Worm (Caenorhabditis elegans) whole organism, L2 larva: ENCODE data around the gene rab-6.1.
"Not testable (repeated sequence)": the region's sequence is repeated elsewhere in the genome, so short reads cannot be mapped to it uniquely, and the experiment has no call there.

Experiments used
- C34F6.9 ChIP-seq: fragments of 150-350 bp; optimal IDR thresholded peaks from 2 replicates; lab custom pipeline; 2014; ENCODE audit warnings: missing biosample characterization, missing genetic modification characterization
- F13H6.1 ChIP-seq: sonication (generic microtip); optimal IDR thresholded peaks from 2 replicates; lab custom pipeline; 2016; ENCODE audit warnings: missing genetic modification characterization, missing compliant biosample characterization
- R02D3.7 ChIP-seq: fragments of 150-350 bp; optimal IDR thresholded peaks from 2 replicates; lab custom pipeline; 2014; ENCODE audit warnings: missing biosample characterization, missing genetic modification characterization
- Y55F3AM.14 ChIP-seq: fragments of 200-800 bp; sonication (Bioruptor generic); optimal IDR thresholded peaks from 2 replicates; lab custom pipeline; 2018; ENCODE audit warnings: mild to moderate bottlenecking, missing genetic modification characterization, missing compliant biosample characterization
- alr-1 ChIP-seq: fragments of 150-350 bp; optimal IDR thresholded peaks from 2 replicates; lab custom pipeline; 2014; ENCODE audit warnings: missing biosample characterization, missing genetic modification characterization
- aly-2 ChIP-seq: fragments of 150-350 bp; optimal IDR thresholded peaks from 2 replicates; lab custom pipeline; 2014; ENCODE audit warnings: missing biosample characterization, missing genetic modification characterization
- ama-1 ChIP-seq: fragments of 150-350 bp; optimal IDR thresholded peaks from 2 replicates; lab custom pipeline; 2018; ENCODE audit warnings: inconsistent platforms
- blmp-1 ChIP-seq: sonication (generic microtip); optimal IDR thresholded peaks from 2 replicates; lab custom pipeline; 2017; ENCODE audit warnings: missing genetic modification characterization, mild to moderate bottlenecking, missing compliant biosample characterization, antibody characterized with exemption, moderate library complexity; ENCODE audit not compliant: insufficient read depth
- ceh-16 ChIP-seq: fragments of 150-350 bp; optimal IDR thresholded peaks from 2 replicates; lab custom pipeline; 2014; ENCODE audit warnings: missing biosample characterization, missing genetic modification characterization
- ceh-82 ChIP-seq: fragments of 150-350 bp; optimal IDR thresholded peaks from 2 replicates; lab custom pipeline; 2014; ENCODE audit warnings: missing biosample characterization, missing genetic modification characterization
- crh-2 ChIP-seq: sonication (generic microtip); optimal IDR thresholded peaks from 2 replicates; lab custom pipeline; 2017; ENCODE audit warnings: missing biosample characterization, missing genetic modification characterization
- dmd-4 ChIP-seq: sonication (generic microtip); optimal IDR thresholded peaks from 2 replicates; lab custom pipeline; 2017; ENCODE audit warnings: missing biosample characterization, missing genetic modification characterization
- egl-27 ChIP-seq: sonication (generic microtip); optimal IDR thresholded peaks from 3 replicates; lab custom pipeline; 2017; ENCODE audit warnings: missing biosample characterization, missing genetic modification reagents, missing genetic modification characterization
- elt-1 ChIP-seq: fragments of 150-350 bp; optimal IDR thresholded peaks from 2 replicates; lab custom pipeline; 2014; ENCODE audit warnings: missing biosample characterization, missing genetic modification characterization
- elt-3 ChIP-seq: sonication (generic microtip); optimal IDR thresholded peaks from 2 replicates; lab custom pipeline; 2017; ENCODE audit warnings: missing biosample characterization, missing genetic modification characterization
- fos-1 ChIP-seq: fragments of 150-350 bp; optimal IDR thresholded peaks from 2 replicates; lab custom pipeline; 2014; ENCODE audit warnings: missing biosample characterization, missing genetic modification characterization
- gmeb-1 ChIP-seq: fragments of 150-350 bp; optimal IDR thresholded peaks from 2 replicates; lab custom pipeline; 2014; ENCODE audit warnings: missing biosample characterization, missing genetic modification characterization
- lin-11 ChIP-seq: fragments of 150-350 bp; sonication (generic microtip); optimal IDR thresholded peaks from 2 replicates; lab custom pipeline; 2014; ENCODE audit warnings: missing biosample characterization, missing genetic modification characterization, inconsistent platforms, mixed read lengths
- lin-13 ChIP-seq: fragments of 150-350 bp; optimal IDR thresholded peaks from 2 replicates; lab custom pipeline; 2014; ENCODE audit warnings: missing biosample characterization, missing genetic modification reagents, missing genetic modification characterization
- lin-39 ChIP-seq: fragments of 150-350 bp; optimal IDR thresholded peaks from 2 replicates; lab custom pipeline; 2014; ENCODE audit warnings: missing biosample characterization, missing genetic modification reagents, missing genetic modification characterization
- lsy-2 ChIP-seq, 2 experiments: fragments of 150-350 bp in 1 of 2; sonication (generic microtip) in 1 of 2; optimal IDR thresholded peaks; 2 replicates each; lab custom pipeline; 2014 to 2017; ENCODE audit warnings: missing biosample characterization in 2 of 2, missing genetic modification characterization in 2 of 2
- mab-5 ChIP-seq: fragments of 150-350 bp; optimal IDR thresholded peaks from 2 replicates; lab custom pipeline; 2014; ENCODE audit warnings: missing biosample characterization, missing genetic modification characterization
- mbf-1 ChIP-seq: sonication (generic microtip); optimal IDR thresholded peaks from 2 replicates; lab custom pipeline; 2017; ENCODE audit warnings: missing biosample characterization, missing genetic modification characterization
- mdl-1 ChIP-seq, 2 experiments: fragments of 150-350 bp in 1 of 2; sonication (generic microtip) in 1 of 2; optimal IDR thresholded peaks; 2 replicates each; lab custom pipeline; 2017; ENCODE audit warnings: missing biosample characterization in 2 of 2, missing genetic modification characterization in 2 of 2
- nhr-10 ChIP-seq: sonication (generic microtip); optimal IDR thresholded peaks from 2 replicates; lab custom pipeline; 2017; ENCODE audit warnings: missing biosample characterization, missing genetic modification characterization
- nhr-11 ChIP-seq: fragments of 150-350 bp; optimal IDR thresholded peaks from 2 replicates; lab custom pipeline; 2014; ENCODE audit warnings: missing biosample characterization, missing genetic modification characterization
- nhr-12 ChIP-seq: fragments of 150-350 bp; optimal IDR thresholded peaks from 2 replicates; lab custom pipeline; 2014; ENCODE audit warnings: missing biosample characterization, missing genetic modification characterization
- nhr-129 ChIP-seq: fragments of 150-350 bp; optimal IDR thresholded peaks from 2 replicates; lab custom pipeline; 2014; ENCODE audit warnings: missing biosample characterization, missing genetic modification characterization
- nhr-21 ChIP-seq: fragments of 150-350 bp; optimal IDR thresholded peaks from 2 replicates; lab custom pipeline; 2014; ENCODE audit warnings: missing biosample characterization, missing genetic modification characterization
- nhr-23 ChIP-seq: fragments of 150-350 bp; optimal IDR thresholded peaks from 2 replicates; lab custom pipeline; 2014; ENCODE audit warnings: missing biosample characterization, missing genetic modification reagents, missing genetic modification characterization
- nhr-237 ChIP-seq: fragments of 150-350 bp; optimal IDR thresholded peaks from 2 replicates; lab custom pipeline; 2014; ENCODE audit warnings: missing biosample characterization, missing genetic modification characterization
- nhr-25 ChIP-seq: fragments of 150-350 bp; sonication (generic microtip); optimal IDR thresholded peaks from 3 replicates; lab custom pipeline; 2014; ENCODE audit warnings: missing biosample characterization, missing genetic modification characterization
- nhr-6 ChIP-seq: fragments of 150-350 bp; optimal IDR thresholded peaks from 2 replicates; lab custom pipeline; 2014; ENCODE audit warnings: missing biosample characterization, missing genetic modification characterization
- nhr-77 ChIP-seq: fragments of 150-350 bp; optimal IDR thresholded peaks from 2 replicates; lab custom pipeline; 2014; ENCODE audit warnings: missing biosample characterization, missing genetic modification characterization
- peb-1 ChIP-seq: fragments of 150-350 bp; optimal IDR thresholded peaks from 2 replicates; lab custom pipeline; 2014; ENCODE audit warnings: missing biosample characterization, missing genetic modification characterization
- sem-4 ChIP-seq: fragments of 150-350 bp; optimal IDR thresholded peaks from 2 replicates; lab custom pipeline; 2014; ENCODE audit warnings: missing biosample characterization, missing genetic modification reagents, missing genetic modification characterization
- skn-1 ChIP-seq: sonication (generic microtip); optimal IDR thresholded peaks from 2 replicates; lab custom pipeline; 2017; ENCODE audit warnings: missing biosample characterization, missing genetic modification characterization
- sma-3 ChIP-seq: sonication (generic microtip); optimal IDR thresholded peaks from 2 replicates; lab custom pipeline; 2016; ENCODE audit warnings: missing genetic modification reagents, missing genetic modification characterization, missing compliant biosample characterization
- sma-9 ChIP-seq, 2 experiments: fragments of 150-350 bp in 1 of 2; sonication (generic microtip) in 1 of 2; optimal IDR thresholded peaks; 2 replicates each; lab custom pipeline; 2014 to 2016; ENCODE audit warnings: missing genetic modification characterization in 2 of 2, mild to moderate bottlenecking in 1 of 2, missing biosample characterization in 1 of 2, missing compliant biosample characterization in 1 of 2, missing genetic modification reagents in 1 of 2, moderate library complexity in 1 of 2
- snpc-4 ChIP-seq: fragments of 150-350 bp; optimal IDR thresholded peaks from 2 replicates; lab custom pipeline; 2014; ENCODE audit warnings: missing biosample characterization, missing genetic modification characterization
- unc-39 ChIP-seq: fragments of 150-350 bp; optimal IDR thresholded peaks from 2 replicates; lab custom pipeline; 2014; ENCODE audit warnings: missing biosample characterization, missing genetic modification characterization
- unc-55 ChIP-seq: fragments of 150-350 bp; sonication (generic microtip); optimal IDR thresholded peaks from 3 replicates; lab custom pipeline; 2014; ENCODE audit warnings: missing biosample characterization, missing genetic modification reagents, missing genetic modification characterization
- zag-1 ChIP-seq: fragments of 150-350 bp; optimal IDR thresholded peaks from 2 replicates; lab custom pipeline; 2014; ENCODE audit warnings: missing biosample characterization, missing genetic modification characterization
- ztf-1 ChIP-seq: fragments of 200-800 bp; sonication (Bioruptor generic); conservative IDR thresholded peaks from 2 replicates; pipeline ENCODE4 v1.3.6; 2022; ENCODE audit warnings: missing genetic modification characterization, missing compliant biosample characterization
- ztf-11 ChIP-seq: sonication (generic microtip); optimal IDR thresholded peaks from 2 replicates; lab custom pipeline; 2017; ENCODE audit warnings: missing biosample characterization, missing genetic modification characterization
- ztf-4 ChIP-seq: fragments of 150-350 bp; optimal IDR thresholded peaks from 2 replicates; lab custom pipeline; 2014; ENCODE audit warnings: missing biosample characterization, missing genetic modification characterization

Gene rab-6.1

DNA sequence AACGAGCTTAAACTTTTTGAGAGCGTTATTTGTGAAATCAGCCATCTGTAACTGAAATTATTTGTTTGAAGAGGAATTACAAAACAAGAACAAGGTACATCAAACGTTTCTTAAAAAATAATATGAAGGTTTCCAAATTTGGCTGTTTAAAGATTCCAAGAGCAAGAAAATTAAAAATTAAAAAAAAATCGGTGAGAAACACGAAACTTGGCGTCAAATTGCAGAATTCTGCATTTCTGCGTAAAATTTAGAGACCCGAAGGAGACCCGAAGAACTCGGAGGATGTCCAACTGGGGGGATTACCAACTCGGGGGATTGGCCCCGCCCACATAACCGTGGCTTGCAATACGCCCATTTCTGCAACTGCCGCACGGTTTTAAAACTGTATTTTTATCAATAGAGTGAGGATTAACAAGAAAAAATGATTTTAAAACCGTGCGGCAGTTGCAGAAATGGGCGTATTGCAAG, at the start of gene rab-6.1:
rab-6.1 (minus strand) TSS at position 51 of the 468 bp plus-strand sequence.
- TF ChIP-seq mab-5 (tag; lab: Kevin White, UChicago); nhr-11 (tag; lab: Kevin White, UChicago); ceh-16: not testable (repeated sequence)

DNA sequence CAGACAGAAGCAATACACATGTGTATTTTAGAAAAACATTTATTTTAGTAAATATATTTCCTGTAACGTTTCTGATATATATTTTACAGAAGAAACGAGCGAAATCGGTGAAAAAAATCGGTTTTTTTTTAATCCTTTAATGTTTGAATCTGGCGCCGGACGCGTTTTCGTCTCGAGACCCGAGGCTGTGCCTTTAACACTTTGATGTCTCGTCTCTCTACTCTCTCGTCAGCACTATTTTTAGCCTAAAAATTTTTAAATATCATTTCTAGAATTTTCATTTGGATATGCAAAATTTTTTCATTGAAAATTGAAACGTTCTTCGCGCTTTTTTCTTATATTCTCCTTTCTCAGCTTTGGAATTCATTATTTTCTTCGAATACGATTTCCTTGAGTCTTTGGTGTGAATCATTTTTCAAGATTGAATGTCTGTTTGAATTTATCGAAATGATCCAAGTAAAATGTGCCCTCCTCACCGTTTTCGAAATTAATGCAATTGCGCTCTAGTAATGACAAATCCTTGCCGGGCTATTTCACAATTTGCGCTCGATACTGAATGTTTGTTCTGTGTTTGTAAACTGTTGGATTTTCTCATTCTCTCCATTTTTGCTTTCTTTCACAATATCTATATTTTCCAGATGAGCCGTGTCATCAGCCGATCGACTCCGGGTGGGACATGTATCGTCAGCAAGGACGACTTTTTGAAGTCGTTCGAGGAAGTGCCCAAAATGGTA, 48.8 kb upstream of the rab-6.1 start, which contains the start of gene cls-2:
cls-2 (plus strand) TSS at position 635 of the 734 bp plus-strand sequence.
- TF ChIP-seq unc-55: peak; percentile 17
- no peak for TF ChIP-seq aly-2 (tag; lab: Kevin White, UChicago)
- TF ChIP-seq C34F6.9 (tag; lab: Kevin White, UChicago): peak; percentile 12
- no peak for TF ChIP-seq nhr-25 (tag; lab: Kevin White, UChicago)
- peak; percentile 31 for TF ChIP-seq crh-2 (tag; lab: Kevin White, UChicago)
- TF ChIP-seq nhr-129 (tag; lab: Kevin White, UChicago): peak; percentile 60
- peak in 1 of 2 experiments; percentile 23 for TF ChIP-seq lsy-2 (tag; optimal IDR thresholded peaks at IDR 0.05; lab: Kevin White, UChicago)
- TF ChIP-seq lin-13 (GFP tag; lab: Kevin White, UChicago): no peak

DNA sequence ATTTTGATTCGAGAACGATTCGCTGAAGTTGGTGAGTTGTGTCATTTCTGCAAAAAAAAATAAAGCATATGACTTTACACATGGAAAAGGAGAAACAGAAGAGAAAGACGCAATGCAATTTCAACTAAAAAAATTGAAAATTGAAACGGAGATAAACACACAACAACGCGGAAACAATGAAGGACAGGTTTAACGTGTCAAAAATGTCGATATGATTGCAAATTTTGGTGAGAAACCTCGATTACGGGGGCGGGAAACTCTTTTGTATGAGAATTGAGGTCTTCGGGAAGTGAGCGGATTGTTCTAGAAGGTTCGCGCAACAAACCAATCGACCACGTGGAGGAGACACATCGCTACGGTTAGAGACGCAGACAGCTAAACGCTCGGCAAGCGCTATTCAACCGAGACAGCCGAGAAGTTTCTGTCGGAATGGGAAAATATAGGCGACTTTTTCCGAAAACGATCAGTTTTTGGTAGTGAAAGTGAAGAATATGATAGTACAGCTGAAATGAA, 48.0 kb upstream of the rab-6.1 start, which contains the start of gene R107.5:
R107.5 (minus strand) TSS at position 51 of the 513 bp plus-strand sequence.
- TF ChIP-seq mbf-1 (tag; lab: Kevin White, UChicago): no peak
- TF ChIP-seq gmeb-1 (tag; lab: Kevin White, UChicago): peak; percentile 82
- TF ChIP-seq nhr-77 (tag; lab: Kevin White, UChicago): no peak
- TF ChIP-seq skn-1 (tag; lab: Kevin White, UChicago): peak; percentile 36
- TF ChIP-seq ztf-1 (GFP tag; lab: Robert Waterston, UW): peak; percentile 97
- peak; percentile 98 for TF ChIP-seq ama-1 (lab: Kevin White, UChicago)
- no peak for TF ChIP-seq nhr-237 (tag; lab: Kevin White, UChicago)
- TF ChIP-seq nhr-6 (tag; lab: Kevin White, UChicago): peak; percentile 75
- peak; percentile 98 for TF ChIP-seq sma-3 (GFP tag; lab: Kevin White, UChicago)
- TF ChIP-seq unc-55: peak; percentile 80
- peak; percentile 91 for TF ChIP-seq fos-1 (tag; lab: Kevin White, UChicago)
- no peak for TF ChIP-seq peb-1 (tag; lab: Kevin White, UChicago)
- TF ChIP-seq lin-11: peak; percentile 87
- peak; percentile 96 for TF ChIP-seq nhr-21 (tag; lab: Kevin White, UChicago)
- TF ChIP-seq lin-13 (GFP tag; lab: Kevin White, UChicago): peak; percentile 84
- no peak for TF ChIP-seq R02D3.7 (tag; lab: Kevin White, UChicago)
- peak; percentile 82 for TF ChIP-seq egl-27
- no peak for TF ChIP-seq alr-1 (tag; lab: Kevin White, UChicago)
- peak; percentile 96 for TF ChIP-seq nhr-25 (tag; lab: Kevin White, UChicago)
- TF ChIP-seq mab-5 (tag; lab: Kevin White, UChicago): no peak
- peak; percentile 92 for TF ChIP-seq sem-4
- TF ChIP-seq F13H6.1 (tag; lab: Kevin White, UChicago): peak; percentile 95
- TF ChIP-seq ceh-16: peak; percentile 13
- TF ChIP-seq crh-2 (tag; lab: Kevin White, UChicago): peak; percentile 98
- no peak for TF ChIP-seq unc-39 (tag; lab: Kevin White, UChicago)
- TF ChIP-seq Y55F3AM.14 (GFP tag; lab: Kevin White, UChicago): peak; percentile 95
- TF ChIP-seq nhr-10 (tag; lab: Kevin White, UChicago): peak; percentile 80
- TF ChIP-seq ceh-82 (tag; lab: Kevin White, UChicago): no peak
- TF ChIP-seq sma-9 (GFP tag; optimal IDR thresholded peaks at IDR 0.05; lab: Kevin White, UChicago): peak; percentile 87
- no peak for TF ChIP-seq sma-9 (tag; optimal IDR thresholded peaks at IDR 0.05; lab: Kevin White, UChicago)
- no peak for TF ChIP-seq aly-2 (tag; lab: Kevin White, UChicago)
- peak; percentile 90 for TF ChIP-seq blmp-1 (tag; lab: Kevin White, UChicago)
- TF ChIP-seq C34F6.9 (tag; lab: Kevin White, UChicago): peak; percentile 97
- no peak for TF ChIP-seq elt-3
- no peak for TF ChIP-seq dmd-4 (tag; lab: Kevin White, UChicago)
- no peak for TF ChIP-seq ztf-11 (tag; lab: Kevin White, UChicago)
- TF ChIP-seq lin-39 (tag; lab: Kevin White, UChicago): no peak
- no peak for TF ChIP-seq elt-1
- TF ChIP-seq nhr-129 (tag; lab: Kevin White, UChicago): peak; percentile 95
- TF ChIP-seq ztf-4: peak; percentile 95
- peak; percentile 1 for TF ChIP-seq nhr-12
- no peak for TF ChIP-seq nhr-23 (tag; lab: Kevin White, UChicago)
- peak; percentile 88 to 96 for TF ChIP-seq mdl-1 (tag; optimal IDR thresholded peaks at IDR 0.05; lab: Kevin White, UChicago)
- no peak for TF ChIP-seq nhr-11 (tag; lab: Kevin White, UChicago)
- peak; percentile 37 for TF ChIP-seq zag-1 (tag; lab: Kevin White, UChicago)
- peak; percentile 66 for TF ChIP-seq snpc-4 (tag; lab: Kevin White, UChicago)
